Worm (Caenorhabditis elegans): Measurements from ENCODE around the gene C25F9.4.

ce11 chrV:19390029-19390428 lies 26.3 kb downstream of the C25F9.4 start, which contains the start of gene slcr-46.2:
- TF ChIP-seq blmp-1 (tag; optimal IDR thresholded peaks at IDR 0.05) (no peak), pha-4 (tag; optimal IDR thresholded peaks at IDR 0.05) (no peak), ces-1 (GFP tag; optimal IDR thresholded peaks at IDR 0.05) (no peak), lsy-2 (tag; optimal IDR thresholded peaks at IDR 0.05) (no peak), ztf-11 (tag; optimal IDR thresholded peaks at IDR 0.05) (no peak), nhr-76 (tag; optimal IDR thresholded peaks at IDR 0.05) (no peak), elt-1 (tag; optimal IDR thresholded peaks at IDR 0.05; ENCODE audit: borderline replicate concordance, insufficient read depth) (no peak), hlh-1 (tag; optimal IDR thresholded peaks at IDR 0.05) (no peak), sem-2 (GFP tag; optimal IDR thresholded peaks at IDR 0.05) (no peak), snpc-4 (tag; optimal IDR thresholded peaks at IDR 0.05) (no peak)
